Worm (Caenorhabditis elegans) whole organism, L2 larva: Measurements from ENCODE around the gene F17E9.16.

Experiments used
- ama-1 ChIP-seq: fragments of 150-350 bp; optimal IDR thresholded peaks from 2 replicates; lab custom pipeline; 2018; ENCODE audit warnings: inconsistent platforms
- blmp-1 ChIP-seq: sonication (generic microtip); optimal IDR thresholded peaks from 2 replicates; lab custom pipeline; 2017; ENCODE audit warnings: missing genetic modification characterization, mild to moderate bottlenecking, missing compliant biosample characterization, antibody characterized with exemption, moderate library complexity; ENCODE audit not compliant: insufficient read depth
- fos-1 ChIP-seq: fragments of 150-350 bp; optimal IDR thresholded peaks from 2 replicates; lab custom pipeline; 2014; ENCODE audit warnings: missing biosample characterization, missing genetic modification characterization
- lsy-2 ChIP-seq, 2 experiments: fragments of 150-350 bp in 1 of 2; sonication (generic microtip) in 1 of 2; optimal IDR thresholded peaks; 2 replicates each; lab custom pipeline; 2014 to 2017; ENCODE audit warnings: missing biosample characterization in 2 of 2, missing genetic modification characterization in 2 of 2
- mab-5 ChIP-seq: fragments of 150-350 bp; optimal IDR thresholded peaks from 2 replicates; lab custom pipeline; 2014; ENCODE audit warnings: missing biosample characterization, missing genetic modification characterization
- nhr-11 ChIP-seq: fragments of 150-350 bp; optimal IDR thresholded peaks from 2 replicates; lab custom pipeline; 2014; ENCODE audit warnings: missing biosample characterization, missing genetic modification characterization
- sma-9 ChIP-seq, 2 experiments: fragments of 150-350 bp in 1 of 2; sonication (generic microtip) in 1 of 2; optimal IDR thresholded peaks; 2 replicates each; lab custom pipeline; 2014 to 2016; ENCODE audit warnings: missing genetic modification characterization in 2 of 2, mild to moderate bottlenecking in 1 of 2, missing biosample characterization in 1 of 2, missing compliant biosample characterization in 1 of 2, missing genetic modification reagents in 1 of 2, moderate library complexity in 1 of 2
- snpc-4 ChIP-seq: fragments of 150-350 bp; optimal IDR thresholded peaks from 2 replicates; lab custom pipeline; 2014; ENCODE audit warnings: missing biosample characterization, missing genetic modification characterization
- unc-62 ChIP-seq: fragments of 150-350 bp; optimal IDR thresholded peaks from 2 replicates; lab custom pipeline; 2014; ENCODE audit warnings: missing biosample characterization, missing genetic modification reagents, missing genetic modification characterization
- ztf-11 ChIP-seq: sonication (generic microtip); optimal IDR thresholded peaks from 2 replicates; lab custom pipeline; 2017; ENCODE audit warnings: missing biosample characterization, missing genetic modification characterization

DNA sequence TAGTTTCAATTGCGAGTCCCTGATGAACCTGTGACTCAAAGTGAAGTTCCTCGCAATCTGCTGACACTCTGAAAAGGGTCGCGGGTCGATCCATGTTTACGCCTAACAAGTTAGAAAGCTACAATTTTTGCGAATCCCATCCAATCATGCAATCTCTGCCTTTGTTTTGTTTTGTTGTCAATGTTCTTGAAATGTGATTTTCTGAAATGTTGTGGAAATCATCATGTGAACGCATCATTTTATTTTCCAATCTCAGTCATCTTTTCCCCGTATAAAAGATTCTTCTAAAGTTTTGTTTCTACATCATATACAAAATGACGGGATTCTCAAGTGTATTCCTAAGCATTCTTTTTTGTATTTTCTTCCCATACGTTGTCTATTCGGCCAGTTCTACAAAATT is 4.1 kb upstream of the F17E9.16 start, which contains the start of gene F17E9.4:
- TF ChIP-seq nhr-11 (tag; lab: Kevin White, UChicago) = no peak
- no peak for TF ChIP-seq snpc-4 (tag; lab: Kevin White, UChicago)
- TF ChIP-seq ama-1 (lab: Kevin White, UChicago) = no peak
- no peak for TF ChIP-seq fos-1 (tag; lab: Kevin White, UChicago)
- TF ChIP-seq blmp-1 (tag; lab: Kevin White, UChicago) = no peak
- no peak for TF ChIP-seq unc-62 (GFP tag; lab: Kevin White, UChicago)
- no peak for TF ChIP-seq lsy-2 (tag; optimal IDR thresholded peaks at IDR 0.05; lab: Kevin White, UChicago)
- TF ChIP-seq sma-9 (GFP tag; optimal IDR thresholded peaks at IDR 0.05; lab: Kevin White, UChicago) = no peak
- no peak for TF ChIP-seq sma-9 (tag; optimal IDR thresholded peaks at IDR 0.05; lab: Kevin White, UChicago)
- no peak for TF ChIP-seq ztf-11 (tag; lab: Kevin White, UChicago)
- no peak for TF ChIP-seq mab-5 (tag; lab: Kevin White, UChicago)
